Worm (Caenorhabditis elegans) whole organism, early embryonic: ENCODE results near the gene dcar-1.
"Not testable (repeated sequence)": the region's sequence is repeated elsewhere in the genome, so short reads cannot be mapped to it uniquely, and the experiment has no call there.

Source experiments
- F13C5.2 ChIP-seq: sonication (generic microtip); optimal IDR thresholded peaks from 2 replicates; lab custom pipeline; 2017; ENCODE audit warnings: mild to moderate bottlenecking, missing genetic modification characterization, inconsistent platforms, missing compliant biosample characterization
- aly-1 ChIP-seq: sonication (generic microtip); optimal IDR thresholded peaks from 2 replicates; lab custom pipeline; 2016; ENCODE audit warnings: missing genetic modification characterization, missing compliant biosample characterization
- ama-1 ChIP-seq: fragments of 150-350 bp; optimal IDR thresholded peaks from 2 replicates; lab custom pipeline; 2014
- ceh-13 ChIP-seq: fragments of 200-800 bp; sonication (Bioruptor generic); optimal IDR thresholded peaks from 2 replicates; lab custom pipeline; 2018; ENCODE audit warnings: mild to moderate bottlenecking, missing genetic modification characterization, missing compliant biosample characterization
- ceh-36 ChIP-seq: sonication (generic microtip); optimal IDR thresholded peaks from 2 replicates; lab custom pipeline; 2016; ENCODE audit warnings: missing genetic modification characterization, inconsistent platforms, missing compliant biosample characterization
- ets-7 ChIP-seq: sonication (generic microtip); optimal IDR thresholded peaks from 2 replicates; lab custom pipeline; 2016; ENCODE audit warnings: missing genotype, missing genetic modification characterization, missing compliant biosample characterization
- hmbx-1 ChIP-seq: sonication (generic microtip); optimal IDR thresholded peaks from 2 replicates; lab custom pipeline; 2016; ENCODE audit warnings: mild to moderate bottlenecking, missing genetic modification characterization, missing compliant biosample characterization
- hnd-1 ChIP-seq: sonication (generic microtip); optimal IDR thresholded peaks from 2 replicates; lab custom pipeline; 2016; ENCODE audit warnings: missing genetic modification characterization, missing compliant biosample characterization
- pes-1 ChIP-seq: fragments of 200-800 bp; sonication (Bioruptor generic); IDR thresholded peaks from 2 replicates; pipeline ENCODE4 v1.3.6; 2022; ENCODE audit warnings: missing genetic modification reagents, missing genetic modification characterization, missing compliant biosample characterization
- tra-4 ChIP-seq: sonication (generic microtip); optimal IDR thresholded peaks from 2 replicates; lab custom pipeline; 2017; ENCODE audit warnings: missing genetic modification characterization, missing compliant biosample characterization

- TF ChIP-seq ama-1; F13C5.2 (tag; lab: Kevin White, UChicago); hmbx-1 (tag; lab: Kevin White, UChicago); pes-1 (GFP tag; lab: Robert Waterston, UW); aly-1; ets-7 (tag; lab: Kevin White, UChicago); ceh-36 (tag; lab: Kevin White, UChicago); tra-4 (tag; lab: Kevin White, UChicago); ceh-13 (GFP tag; lab: Kevin White, UChicago); hnd-1: not testable (repeated sequence)
Measured at ce11 chrV:17865309-17865708, 44.8 kb upstream of the dcar-1 start, which contains the start of gene Y59A8A.8.
